Fruit fly (Drosophila melanogaster) whole organism: Measurements from ENCODE around the gene CG14286.

ENCODE experiments used
- CG8478 ChIP-seq: fragments of >200 bp; optimal IDR thresholded peaks from 2 replicates; lab custom pipeline; 2018; ENCODE audit warnings: inconsistent platforms
- pan ChIP-seq: fragments of >200 bp; optimal IDR thresholded peaks from 2 replicates; lab custom pipeline; 2017
- psq ChIP-seq: fragments of >200 bp; optimal IDR thresholded peaks from 2 replicates; lab custom pipeline; 2017
- usp ChIP-seq: fragments of >200 bp; optimal IDR thresholded peaks from 2 replicates; lab custom pipeline; 2017; ENCODE audit warnings: missing biosample characterization, missing genetic modification characterization, mixed read lengths

DNA sequence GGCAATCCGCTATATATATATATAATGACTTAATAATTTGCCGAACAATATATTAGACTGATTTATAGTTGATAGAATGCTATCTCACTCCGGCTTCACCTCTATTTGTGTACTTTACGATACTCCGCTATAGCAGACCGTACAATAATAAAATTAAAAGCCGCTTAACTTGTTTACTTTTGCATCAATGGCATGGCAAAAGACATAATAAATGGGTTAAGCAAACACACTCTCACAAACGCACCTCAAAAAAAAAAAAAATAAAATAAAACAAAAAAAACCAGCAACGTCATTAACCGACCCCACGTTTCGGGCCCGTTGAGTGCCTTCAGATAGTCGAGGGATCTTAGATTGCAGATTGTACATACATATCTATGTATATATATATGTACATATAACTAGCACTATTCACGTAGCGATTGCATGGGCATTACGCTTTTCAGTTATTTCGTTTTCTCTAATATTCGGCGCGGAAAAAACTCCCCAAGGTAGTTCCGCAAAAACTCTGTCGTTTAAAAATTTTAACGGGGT, 44.0 kb downstream of the CG14286 start:
- TF ChIP-seq pan (lab: Kevin White, UChicago) = no peak
- TF ChIP-seq psq = no peak
- TF ChIP-seq usp (GFP tag; lab: Kevin White, UChicago) = no peak
- TF ChIP-seq CG8478 (lab: Kevin White, UChicago) = no peak
